Fruit fly (Drosophila melanogaster) whole organism, embryonic: Measurements from ENCODE around the gene T48.
A peak's percentile ranks its signal among the peaks of the same experiment; 100 is the strongest.

Experiments
- Abd-B ChIP-seq: fragments of 200-800 bp; sonication (Bioruptor generic); optimal IDR thresholded peaks from 2 replicates; lab custom pipeline; 2018; ENCODE audit warnings: missing biosample characterization, mild to moderate bottlenecking, missing genetic modification characterization, moderate library complexity
- B-H1 ChIP-seq: fragments of 200-800 bp; sonication (Bioruptor generic); IDR thresholded peaks from 3 replicates; pipeline ENCODE4 v1.3.6; 2022; ENCODE audit warnings: missing biosample characterization, missing genetic modification characterization
- Bgb ChIP-seq: fragments of 200-800 bp; sonication (Bioruptor generic); IDR thresholded peaks from 2 replicates; pipeline ENCODE4 v1.3.6; 2022; ENCODE audit warnings: missing biosample characterization, missing genetic modification characterization; ENCODE audit not compliant: partially characterized antibody
- CG1024 ChIP-seq: fragments of 200-800 bp; sonication (Bioruptor generic); IDR thresholded peaks from 2 replicates; pipeline ENCODE4 v1.3.6; 2022; ENCODE audit warnings: missing biosample characterization, missing genetic modification characterization
- CG10267 ChIP-seq: fragments of 200-800 bp; sonication (Bioruptor generic); optimal IDR thresholded peaks from 2 replicates; lab custom pipeline; 2018; ENCODE audit warnings: missing biosample characterization, mild to moderate bottlenecking, missing genetic modification characterization, moderate library complexity
- CG10543 ChIP-seq: fragments of 200-800 bp; sonication (Bioruptor generic); optimal IDR thresholded peaks from 3 replicates; lab custom pipeline; 2017; ENCODE audit warnings: missing biosample characterization, mild to moderate bottlenecking, missing genetic modification characterization, moderate library complexity
- CG11085 ChIP-seq: fragments of 200-800 bp; sonication (Bioruptor generic); IDR thresholded peaks from 2 replicates; pipeline ENCODE4 v1.3.6; 2022; ENCODE audit warnings: missing biosample characterization, missing genetic modification characterization
- CG11504 ChIP-seq: fragments of 200-800 bp; sonication (Bioruptor generic); optimal IDR thresholded peaks from 3 replicates; lab custom pipeline; 2019; ENCODE audit warnings: missing biosample characterization, mild to moderate bottlenecking, missing genetic modification characterization, moderate library complexity
- CG11723 ChIP-seq: fragments of 200-800 bp; sonication (Bioruptor generic); optimal IDR thresholded peaks from 2 replicates; lab custom pipeline; 2017; ENCODE audit warnings: missing biosample characterization, mild to moderate bottlenecking, missing genetic modification characterization
- CG15514 ChIP-seq: fragments of 200-800 bp; sonication (Bioruptor generic); optimal IDR thresholded peaks from 3 replicates; lab custom pipeline; 2017; ENCODE audit warnings: missing biosample characterization, missing genetic modification characterization, mild to moderate bottlenecking, moderate library complexity, missing genetic modification reagents
- CG17359 ChIP-seq: fragments of 200-800 bp; sonication (Bioruptor generic); optimal IDR thresholded peaks from 3 replicates; lab custom pipeline; 2018; ENCODE audit warnings: missing biosample characterization, mild to moderate bottlenecking, missing genetic modification characterization, moderate library complexity
- CG17361 ChIP-seq: fragments of 200-800 bp; sonication (Bioruptor generic); IDR thresholded peaks from 3 replicates; pipeline ENCODE4 v1.3.6; 2022; ENCODE audit warnings: missing biosample characterization, missing genetic modification characterization
- CG17612 ChIP-seq: fragments of 200-800 bp; sonication (Bioruptor generic); IDR thresholded peaks from 2 replicates; pipeline ENCODE4 v1.3.6; 2022; ENCODE audit warnings: missing biosample characterization, missing genetic modification characterization
- CG18476 ChIP-seq: fragments of 200-800 bp; sonication (Bioruptor generic); optimal IDR thresholded peaks from 2 replicates; lab custom pipeline; 2016; ENCODE audit warnings: missing biosample characterization, mild to moderate bottlenecking, missing genetic modification characterization
- CG30020 ChIP-seq: fragments of 200-800 bp; optimal IDR thresholded peaks from 2 replicates; lab custom pipeline; 2019; ENCODE audit warnings: missing biosample characterization, mild to moderate bottlenecking, missing genetic modification characterization, moderate library complexity
- CG33213 ChIP-seq: fragments of 200-800 bp; sonication (Bioruptor generic); optimal IDR thresholded peaks from 3 replicates; lab custom pipeline; 2016; ENCODE audit warnings: missing biosample characterization, missing genetic modification characterization
- CG34224 ChIP-seq: fragments of 200-800 bp; sonication (Bioruptor generic); IDR thresholded peaks from 3 replicates; pipeline ENCODE4 v1.3.6; 2022; ENCODE audit warnings: missing biosample characterization, missing genetic modification characterization; ENCODE audit not compliant: partially characterized antibody
- CG5953 ChIP-seq: fragments of 200-800 bp; sonication (Bioruptor generic); IDR thresholded peaks from 2 replicates; pipeline ENCODE4 v1.3.6; 2022; ENCODE audit warnings: missing biosample characterization, missing genetic modification characterization
- CG7357 ChIP-seq: fragments of 200-800 bp; sonication (Bioruptor generic); IDR thresholded peaks from 3 replicates; pipeline ENCODE4 v1.3.6; 2022; ENCODE audit warnings: missing biosample characterization, missing genetic modification characterization
- CG7839 ChIP-seq: fragments of 200-800 bp; sonication (Bioruptor generic); optimal IDR thresholded peaks from 3 replicates; lab custom pipeline; 2018; ENCODE audit warnings: missing biosample characterization, mild to moderate bottlenecking, missing genetic modification characterization, moderate library complexity
- CG9215 ChIP-seq: fragments of 200-800 bp; sonication (Bioruptor generic); IDR thresholded peaks from 2 replicates; pipeline ENCODE4 v1.3.6; 2022; ENCODE audit warnings: missing biosample characterization, missing genetic modification characterization
- CG9817 ChIP-seq: fragments of 200-800 bp; sonication (Bioruptor generic); optimal IDR thresholded peaks from 2 replicates; lab custom pipeline; 2018; ENCODE audit warnings: missing biosample characterization, mild to moderate bottlenecking, missing genetic modification characterization, moderate library complexity
- CHES-1-like ChIP-seq: fragments of 200-800 bp; sonication (Bioruptor generic); optimal IDR thresholded peaks from 2 replicates; lab custom pipeline; 2016; ENCODE audit warnings: missing biosample characterization, missing genetic modification characterization
- Camta ChIP-seq: fragments of 200-800 bp; sonication (Bioruptor generic); optimal IDR thresholded peaks from 2 replicates; lab custom pipeline; 2016; ENCODE audit warnings: missing biosample characterization, missing genetic modification characterization
- CrebB ChIP-seq: fragments of 200-800 bp; sonication (Bioruptor generic); optimal IDR thresholded peaks from 3 replicates; lab custom pipeline; 2018; ENCODE audit warnings: missing biosample characterization, mild to moderate bottlenecking, missing genetic modification characterization
- D ChIP-seq, 2 experiments: fragments of 200-800 bp in 1 of 2; fragments of >200 bp in 1 of 2; sonication (Bioruptor generic) in 1 of 2; optimal IDR thresholded peaks; 2 replicates in 1 of 2; 3 replicates in 1 of 2; lab custom pipeline; 2017; ENCODE audit warnings: mild to moderate bottlenecking in 1 of 2, missing biosample characterization in 1 of 2, missing genetic modification characterization in 1 of 2, missing genetic modification reagents in 1 of 2
- D19A ChIP-seq: fragments of 200-800 bp; optimal IDR thresholded peaks from 3 replicates; lab custom pipeline; 2019; ENCODE audit warnings: missing biosample characterization, mild to moderate bottlenecking, missing genetic modification characterization, moderate library complexity
- Doc3 ChIP-seq: fragments of 200-800 bp; sonication (Bioruptor generic); IDR thresholded peaks from 3 replicates; pipeline ENCODE4 v1.3.6; 2022; ENCODE audit warnings: missing biosample characterization, missing genetic modification characterization; ENCODE audit not compliant: partially characterized antibody
- Stat92E ChIP-seq, 3 experiments: fragments of >200 bp in 2 of 3; fragments of 200-800 bp in 1 of 3; sonication (Bioruptor generic) in 1 of 3; optimal IDR thresholded peaks; 2 replicates each; lab custom pipeline; 2017 to 2019; ENCODE audit warnings: missing biosample characterization in 3 of 3, missing genetic modification characterization in 3 of 3, mild to moderate bottlenecking in 1 of 3, moderate library complexity in 1 of 3
- Xbp1 ChIP-seq: fragments of 200-800 bp; sonication (Bioruptor generic); optimal IDR thresholded peaks from 3 replicates; lab custom pipeline; 2016; ENCODE audit warnings: missing biosample characterization, mild to moderate bottlenecking, missing genetic modification characterization
- ase ChIP-seq: fragments of 200-800 bp; sonication (Bioruptor generic); IDR thresholded peaks from 3 replicates; pipeline ENCODE4 v1.3.6; 2022; ENCODE audit warnings: missing biosample characterization, missing genetic modification characterization
- cad ChIP-seq: fragments of >200 bp; optimal IDR thresholded peaks from 2 replicates; lab custom pipeline; 2017; ENCODE audit warnings: missing biosample characterization, missing genetic modification characterization
- chm ChIP-seq: fragments of 200-800 bp; sonication (Bioruptor generic); IDR thresholded peaks from 2 replicates; pipeline ENCODE4 v1.3.6; 2022; ENCODE audit warnings: missing biosample characterization, missing genetic modification characterization
- crp ChIP-seq, 2 experiments: fragments of 200-800 bp; sonication (Bioruptor generic); optimal IDR thresholded peaks; 2 replicates in 1 of 2; 3 replicates in 1 of 2; lab custom pipeline; 2017; ENCODE audit warnings: missing biosample characterization in 2 of 2, missing genetic modification characterization in 2 of 2, mild to moderate bottlenecking in 1 of 2, moderate library complexity in 1 of 2
- dimm ChIP-seq: fragments of 200-800 bp; sonication (Bioruptor generic); IDR thresholded peaks from 2 replicates; pipeline ENCODE4 v1.3.6; 2022; ENCODE audit warnings: missing biosample characterization, missing genetic modification characterization
- dm ChIP-seq: fragments of 200-800 bp; sonication (Bioruptor generic); optimal IDR thresholded peaks from 3 replicates; lab custom pipeline; 2016; ENCODE audit warnings: missing biosample characterization, missing genetic modification characterization
- dmrt99B ChIP-seq: fragments of 200-800 bp; sonication (Bioruptor generic); optimal IDR thresholded peaks from 2 replicates; lab custom pipeline; 2018; ENCODE audit warnings: missing biosample characterization, mild to moderate bottlenecking, missing genetic modification characterization, moderate library complexity
- eyg ChIP-seq: fragments of 200-800 bp; sonication (Bioruptor generic); optimal IDR thresholded peaks from 3 replicates; lab custom pipeline; 2016; ENCODE audit warnings: missing biosample characterization, missing genetic modification characterization
- grau ChIP-seq: fragments of 200-800 bp; optimal IDR thresholded peaks from 3 replicates; lab custom pipeline; 2019; ENCODE audit warnings: missing biosample characterization, mild to moderate bottlenecking, missing genetic modification characterization, moderate library complexity
- gro ChIP-seq: fragments of 200-800 bp; sonication (Bioruptor generic); optimal IDR thresholded peaks from 2 replicates; lab custom pipeline; 2016; ENCODE audit warnings: missing biosample characterization, missing genetic modification characterization
- gsb-n ChIP-seq: fragments of 200-800 bp; sonication (Bioruptor generic); optimal IDR thresholded peaks from 3 replicates; lab custom pipeline; 2018; ENCODE audit warnings: missing biosample characterization, mild to moderate bottlenecking, missing genetic modification characterization
- hth ChIP-seq: fragments of >200 bp; optimal IDR thresholded peaks from 2 replicates; lab custom pipeline; 2017; ENCODE audit warnings: inconsistent platforms
- ind ChIP-seq: fragments of 200-800 bp; sonication (Bioruptor generic); optimal IDR thresholded peaks from 3 replicates; lab custom pipeline; 2016; ENCODE audit warnings: missing biosample characterization, missing genetic modification characterization
- lab ChIP-seq: fragments of 200-800 bp; sonication (Bioruptor generic); optimal IDR thresholded peaks from 3 replicates; lab custom pipeline; 2017; ENCODE audit warnings: missing biosample characterization, missing genetic modification characterization, mild to moderate bottlenecking, moderate library complexity, missing genetic modification reagents
- lmd ChIP-seq: fragments of 200-800 bp; sonication (Bioruptor generic); IDR thresholded peaks from 2 replicates; pipeline ENCODE4 v1.3.6; 2022; ENCODE audit warnings: missing biosample characterization, missing genetic modification characterization
- pnt ChIP-seq: fragments of 200-800 bp; sonication (Bioruptor generic); optimal IDR thresholded peaks from 3 replicates; lab custom pipeline; 2016; ENCODE audit warnings: missing biosample characterization, missing genetic modification characterization
- sim ChIP-seq: fragments of 200-800 bp; sonication (Bioruptor generic); IDR thresholded peaks from 2 replicates; pipeline ENCODE4 v1.3.6; 2022; ENCODE audit warnings: missing biosample characterization, missing genetic modification characterization
- tap ChIP-seq: fragments of 200-800 bp; optimal IDR thresholded peaks from 3 replicates; lab custom pipeline; 2019; ENCODE audit warnings: missing biosample characterization, mild to moderate bottlenecking, missing genetic modification characterization, moderate library complexity
- tna ChIP-seq: fragments of 200-800 bp; sonication (Bioruptor generic); IDR thresholded peaks from 2 replicates; pipeline ENCODE4 v1.3.6; 2022; ENCODE audit warnings: missing biosample characterization, missing genetic modification characterization; ENCODE audit not compliant: partially characterized antibody
- wek ChIP-seq: fragments of 200-800 bp; sonication (Bioruptor generic); optimal IDR thresholded peaks from 3 replicates; lab custom pipeline; 2018; ENCODE audit warnings: missing biosample characterization, mild to moderate bottlenecking, missing genetic modification characterization, moderate library complexity
- zen ChIP-seq: fragments of 200-800 bp; sonication (Bioruptor generic); optimal IDR thresholded peaks from 3 replicates; lab custom pipeline; 2018; ENCODE audit warnings: missing biosample characterization, mild to moderate bottlenecking, missing genetic modification characterization, moderate library complexity

Gene T48

dm6 chr3R:26908750-26909149, 27.2 kb downstream of the T48 start (continued):
- TF ChIP-seq Bgb (GFP tag; lab: Robert Waterston, UW) (no peak), gro (GFP tag; lab: Kevin White, UChicago) (no peak), CG17612 (GFP tag; lab: Robert Waterston, UW) (no peak), gsb-n (no peak), chm (no peak), CG33213 (no peak), dm (GFP tag; lab: Kevin White, UChicago) (no peak), CG30020 (tag; lab: Kevin White, UChicago) (no peak), CG10543 (GFP tag; lab: Kevin White, UChicago) (no peak), tap (tag; lab: Kevin White, UChicago) (no peak), CG11723 (GFP tag; lab: Kevin White, UChicago) (peak; percentile 37), CG7839 (no peak), CG18476 (GFP tag; lab: Kevin White, UChicago) (no peak), CG11504 (tag; lab: Kevin White, UChicago) (no peak), Xbp1 (GFP tag; lab: Kevin White, UChicago) (no peak), crp (GFP tag; optimal IDR thresholded peaks at IDR 0.05; lab: Kevin White, UChicago) (no peak), dmrt99B (tag; lab: Kevin White, UChicago) (peak; percentile 41), CG9215 (GFP tag; lab: Robert Waterston, UW) (no peak), Doc3 (GFP tag; lab: Robert Waterston, UW) (no peak), ase (GFP tag; lab: Robert Waterston, UW) (no peak), CHES-1-like (GFP tag; lab: Kevin White, UChicago) (no peak), lmd (GFP tag; lab: Robert Waterston, UW) (no peak), Stat92E (GFP tag; optimal IDR thresholded peaks at IDR 0.05; lab: Kevin White, UChicago) (no peak), dimm (GFP tag; lab: Robert Waterston, UW) (no peak), B-H1 (no peak), pnt (no peak), eyg (GFP tag; lab: Kevin White, UChicago) (no peak), hth (lab: Kevin White, UChicago) (no peak), CG7357 (GFP tag; lab: Robert Waterston, UW) (no peak), Camta (GFP tag; lab: Kevin White, UChicago) (no peak), CG1024 (GFP tag; lab: Robert Waterston, UW) (0 out of 2 replicates have a peak, but pooled peaks have one; percentile 16), CG10267 (no peak), lab (GFP tag; lab: Kevin White, UChicago) (peak; percentile 54), tna (no peak), ind (no peak), CG15514 (no peak), CG11085 (no peak), CrebB (tag; lab: Kevin White, UChicago) (peak; percentile 31), D19A (no peak), CG34224 (GFP tag; lab: Robert Waterston, UW) (no peak), CG5953 (GFP tag; lab: Robert Waterston, UW) (no peak), Abd-B (no peak), grau (tag; lab: Kevin White, UChicago) (no peak), CG9817 (no peak), wek (GFP tag; lab: Kevin White, UChicago) (peak; percentile 45), cad (no peak), CG17359 (tag; lab: Kevin White, UChicago) (peak; percentile 16), D (optimal IDR thresholded peaks at IDR 0.05; lab: Kevin White, UChicago) (no peak), D (GFP tag; optimal IDR thresholded peaks at IDR 0.05; lab: Kevin White, UChicago) (peak; percentile 40), CG17361 (no peak), sim (GFP tag; lab: Robert Waterston, UW) (no peak), zen (tag; lab: Kevin White, UChicago) (no peak)
